Worm (Caenorhabditis elegans) whole organism, L3 larva: ENCODE results near the gene rep-1.

Source experiments
- R02D3.7 ChIP-seq: fragments of 150-350 bp; optimal IDR thresholded peaks from 2 replicates; lab custom pipeline; 2014; ENCODE audit warnings: missing biosample characterization, missing genetic modification characterization
- ama-1 ChIP-seq: fragments of 150-350 bp; optimal IDR thresholded peaks from 2 replicates; lab custom pipeline; 2018
- ceh-28 ChIP-seq: fragments of 150-350 bp; optimal IDR thresholded peaks from 2 replicates; lab custom pipeline; 2014; ENCODE audit warnings: missing biosample characterization, missing genetic modification reagents, missing genetic modification characterization
- ceh-9 ChIP-seq: sonication (generic microtip); optimal IDR thresholded peaks from 2 replicates; lab custom pipeline; 2018; ENCODE audit warnings: missing biosample characterization, missing genetic modification characterization
- daf-12 ChIP-seq: fragments of 150-350 bp; optimal IDR thresholded peaks from 2 replicates; lab custom pipeline; 2014; ENCODE audit warnings: missing biosample characterization, missing genetic modification reagents, missing genetic modification characterization
- egl-27 ChIP-seq: sonication (generic microtip); optimal IDR thresholded peaks from 4 replicates; lab custom pipeline; 2017; ENCODE audit warnings: missing biosample characterization, missing genetic modification reagents, missing genetic modification characterization
- egl-5 ChIP-seq: fragments of 150-350 bp; optimal IDR thresholded peaks from 2 replicates; lab custom pipeline; 2017; ENCODE audit warnings: missing biosample characterization, missing genetic modification reagents, missing genetic modification characterization, inconsistent platforms
- elt-2 ChIP-seq: sonication (generic microtip); optimal IDR thresholded peaks from 2 replicates; lab custom pipeline; 2016; ENCODE audit warnings: missing genetic modification reagents, mild to moderate bottlenecking, missing genetic modification characterization, missing compliant biosample characterization
- eor-1 ChIP-seq, 2 experiments: fragments of 150-350 bp; optimal IDR thresholded peaks; 2 replicates each; lab custom pipeline; 2014 to 2018; ENCODE audit warnings: missing biosample characterization in 2 of 2, missing genetic modification characterization in 2 of 2
- fkh-10 ChIP-seq: sonication (generic microtip); optimal IDR thresholded peaks from 2 replicates; lab custom pipeline; 2017; ENCODE audit warnings: missing biosample characterization, missing genetic modification reagents, missing genetic modification characterization
- fkh-2 ChIP-seq: fragments of 150-350 bp; optimal IDR thresholded peaks from 2 replicates; lab custom pipeline; 2014; ENCODE audit warnings: missing biosample characterization, missing genetic modification reagents, missing genetic modification characterization
- hmg-11 ChIP-seq: sonication (generic microtip); optimal IDR thresholded peaks from 2 replicates; lab custom pipeline; 2016; ENCODE audit warnings: missing genetic modification characterization, missing compliant biosample characterization
- jun-1 ChIP-seq: fragments of 150-350 bp; optimal IDR thresholded peaks from 2 replicates; lab custom pipeline; 2014; ENCODE audit warnings: missing biosample characterization, missing genetic modification reagents, missing genetic modification characterization
- lin-15B ChIP-seq: fragments of 150-350 bp; optimal IDR thresholded peaks from 2 replicates; lab custom pipeline; 2014; ENCODE audit warnings: missing biosample characterization, missing genetic modification characterization
- lin-39 ChIP-seq: fragments of 150-350 bp; optimal IDR thresholded peaks from 2 replicates; lab custom pipeline; 2018; ENCODE audit warnings: missing biosample characterization, missing genetic modification reagents, missing genetic modification characterization
- lsy-12 ChIP-seq: sonication (generic microtip); optimal IDR thresholded peaks from 2 replicates; lab custom pipeline; 2016; ENCODE audit warnings: mild to moderate bottlenecking, missing genetic modification characterization, missing compliant biosample characterization
- mml-1 ChIP-seq: fragments of 150-350 bp; sonication (generic microtip); optimal IDR thresholded peaks from 3 replicates; lab custom pipeline; 2014; ENCODE audit warnings: missing biosample characterization, missing genetic modification characterization
- nfya-1 ChIP-seq: sonication (generic microtip); optimal IDR thresholded peaks from 2 replicates; lab custom pipeline; 2017; ENCODE audit warnings: missing genetic modification characterization, mild to moderate bottlenecking, missing compliant biosample characterization, antibody characterized with exemption, moderate library complexity; ENCODE audit not compliant: insufficient read depth
- nhr-12 ChIP-seq: fragments of 150-350 bp; optimal IDR thresholded peaks from 2 replicates; lab custom pipeline; 2014; ENCODE audit warnings: missing biosample characterization, missing genetic modification characterization
- nhr-23 ChIP-seq: fragments of 150-350 bp; optimal IDR thresholded peaks from 2 replicates; lab custom pipeline; 2014; ENCODE audit warnings: missing biosample characterization, missing genetic modification reagents, missing genetic modification characterization
- nhr-237 ChIP-seq: fragments of 150-350 bp; optimal IDR thresholded peaks from 2 replicates; lab custom pipeline; 2014; ENCODE audit warnings: missing biosample characterization, missing genetic modification characterization
- nhr-25 ChIP-seq: sonication (generic microtip); optimal IDR thresholded peaks from 2 replicates; lab custom pipeline; 2017; ENCODE audit warnings: missing biosample characterization, missing genetic modification characterization
- nhr-28 ChIP-seq: fragments of 150-350 bp; optimal IDR thresholded peaks from 2 replicates; lab custom pipeline; 2014; ENCODE audit warnings: missing biosample characterization, missing genetic modification characterization
- nhr-43 ChIP-seq: sonication (generic microtip); optimal IDR thresholded peaks from 2 replicates; lab custom pipeline; 2016; ENCODE audit warnings: mild to moderate bottlenecking, missing genetic modification characterization, missing compliant biosample characterization; ENCODE audit not compliant: poor library complexity, severe bottlenecking
- nhr-77 ChIP-seq: fragments of 150-350 bp; optimal IDR thresholded peaks from 2 replicates; lab custom pipeline; 2014; ENCODE audit warnings: missing biosample characterization, missing genetic modification characterization
- pha-4 ChIP-seq: fragments of 150-350 bp; optimal IDR thresholded peaks from 2 replicates; lab custom pipeline; 2014; ENCODE audit warnings: missing biosample characterization, missing genetic modification reagents, missing genetic modification characterization
- sea-2 ChIP-seq: fragments of 150-350 bp; sonication (generic microtip); optimal IDR thresholded peaks from 4 replicates; lab custom pipeline; 2014; ENCODE audit warnings: missing biosample characterization, missing genetic modification reagents, missing genetic modification characterization
- snpc-4 ChIP-seq: fragments of 150-350 bp; optimal IDR thresholded peaks from 2 replicates; lab custom pipeline; 2014; ENCODE audit warnings: missing biosample characterization, missing genetic modification characterization
- tbx-2 ChIP-seq: sonication (generic microtip); optimal IDR thresholded peaks from 2 replicates; lab custom pipeline; 2016; ENCODE audit warnings: mild to moderate bottlenecking, missing genetic modification characterization, missing compliant biosample characterization
- unc-39 ChIP-seq: sonication (generic microtip); optimal IDR thresholded peaks from 4 replicates; lab custom pipeline; 2017; ENCODE audit warnings: missing biosample characterization, missing genetic modification characterization
- unc-62 ChIP-seq: fragments of 150-350 bp; sonication (generic microtip); optimal IDR thresholded peaks from 4 replicates; lab custom pipeline; 2014; ENCODE audit warnings: missing biosample characterization, missing genetic modification reagents, missing genetic modification characterization
- zag-1 ChIP-seq: fragments of 150-350 bp; optimal IDR thresholded peaks from 2 replicates; lab custom pipeline; 2014; ENCODE audit warnings: missing biosample characterization, missing genetic modification characterization
- ztf-4 ChIP-seq: fragments of 150-350 bp; optimal IDR thresholded peaks from 2 replicates; lab custom pipeline; 2014; ENCODE audit warnings: missing biosample characterization, missing genetic modification characterization

rep-1 gene

DNA sequence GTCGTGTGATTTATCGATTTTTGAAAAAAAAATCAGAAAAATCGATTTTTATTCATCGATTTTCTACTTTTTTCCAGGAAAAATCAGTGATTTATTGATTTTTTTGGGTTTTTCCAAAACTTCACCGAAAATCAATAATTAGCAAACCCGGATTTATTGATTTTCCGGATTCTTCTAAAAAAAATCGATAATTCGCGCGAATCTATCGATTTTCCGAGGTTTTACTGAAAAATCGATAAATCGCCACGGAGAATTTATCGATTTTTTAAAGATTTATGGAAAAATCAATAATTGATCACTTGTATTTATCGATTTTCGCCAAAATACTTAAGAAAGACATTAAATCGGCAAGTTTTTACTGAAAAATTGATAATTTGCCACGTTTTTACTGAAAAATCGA, 13.4 kb downstream of the rep-1 start:
- peak; percentile 97 for TF ChIP-seq ceh-28
- no peak for TF ChIP-seq pha-4 (tag; lab: Kevin White, UChicago)
- no peak for TF ChIP-seq ceh-9 (tag; lab: Kevin White, UChicago)

DNA sequence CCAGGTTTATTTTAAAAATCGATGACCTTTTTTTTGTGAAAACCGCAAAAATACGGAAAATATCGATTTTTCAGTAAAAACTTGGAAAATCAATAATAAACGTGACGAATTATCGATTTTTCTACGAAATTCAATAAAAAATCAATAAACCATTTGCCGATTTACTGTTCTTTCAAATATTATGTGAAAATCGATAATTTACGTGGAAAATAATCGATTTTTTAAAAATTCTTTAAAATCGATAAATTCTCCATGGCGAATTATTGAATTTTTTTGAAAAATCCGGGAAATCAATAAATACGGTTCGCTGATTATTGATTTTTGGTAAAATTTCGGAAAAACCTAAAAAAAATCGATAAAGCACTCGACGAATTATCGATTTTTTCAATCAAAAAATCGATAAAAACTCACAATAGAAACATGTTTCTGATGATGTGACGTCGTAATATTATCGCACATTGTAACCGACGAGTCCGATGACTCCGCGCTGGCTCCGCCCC, 14.2 kb downstream of the rep-1 start:
- TF ChIP-seq daf-12 (tag; lab: Kevin White, UChicago) (no peak), ceh-28 (peak; percentile 96)

- peak; percentile 75 for TF ChIP-seq nfya-1 (tag; lab: Kevin White, UChicago)
- no peak for TF ChIP-seq sea-2
- peak; percentile 34 for TF ChIP-seq lin-15B (tag; lab: Kevin White, UChicago)
- TF ChIP-seq nhr-12 (tag; lab: Kevin White, UChicago) = no peak
- no peak for TF ChIP-seq mml-1 (tag; lab: Kevin White, UChicago)
- no peak for TF ChIP-seq ceh-28
- TF ChIP-seq lin-39 (tag; lab: Kevin White, UChicago) = peak; percentile 44
- TF ChIP-seq egl-5 = peak; percentile 18
- TF ChIP-seq nhr-43 (tag; lab: Kevin White, UChicago) = no peak
- TF ChIP-seq unc-39 = no peak
- peak; percentile 90 for TF ChIP-seq hmg-11
Observed at ce11 chrIII:1591681-1592080, 21.6 kb downstream of the rep-1 start.

ce11 chrIII:1598927-1599326, 28.8 kb downstream of the rep-1 start:
- no peak for TF ChIP-seq egl-27 (tag; lab: Kevin White, UChicago)
- TF ChIP-seq ztf-4 (tag; lab: Kevin White, UChicago) = no peak
- no peak for TF ChIP-seq R02D3.7 (tag; lab: Kevin White, UChicago)
- peak; percentile 47 for TF ChIP-seq lin-15B (tag; lab: Kevin White, UChicago)
- no peak for TF ChIP-seq elt-2 (tag; lab: Kevin White, UChicago)
- TF ChIP-seq, all 47 proteins: peak for 1

DNA sequence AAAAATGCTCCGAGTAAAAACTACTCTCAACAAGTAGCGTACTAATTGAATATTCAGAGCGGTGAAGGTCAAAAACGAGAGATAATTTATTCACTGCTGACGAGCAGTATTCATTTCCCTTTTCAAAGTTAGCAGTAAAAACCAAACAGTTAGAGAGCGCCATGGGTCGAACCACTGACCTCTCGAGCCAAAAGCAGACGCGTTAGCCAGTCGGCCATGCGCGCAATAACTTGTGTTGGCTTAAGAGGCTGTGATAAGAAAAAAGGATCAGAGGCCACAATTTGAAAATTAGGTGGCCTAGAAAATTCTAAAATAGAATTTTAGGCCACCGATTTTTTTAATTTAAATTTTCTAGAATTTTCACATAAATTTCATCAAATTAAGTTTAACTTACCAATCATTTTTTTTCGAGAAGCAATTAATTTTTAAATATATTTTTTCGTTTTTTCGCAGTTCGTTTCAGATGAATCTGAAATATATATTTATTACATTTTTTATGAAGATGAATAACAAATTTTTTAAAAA, 30.6 kb downstream of the rep-1 start, which contains the start of gene sms-3:
Gene sms-3 (minus strand): TSS at position 475 of the 525 bp plus-strand sequence.
- TF ChIP-seq hmg-11 (peak; percentile 23), lin-15B (tag; lab: Kevin White, UChicago) (no peak), tbx-2 (peak; percentile 18), nhr-43 (tag; lab: Kevin White, UChicago) (peak; percentile 33), nhr-23 (tag; lab: Kevin White, UChicago) (peak; percentile 8), eor-1 (tag; optimal IDR thresholded peaks at IDR 0.05; lab: Kevin White, UChicago) (peak in 1 of 2 experiments; percentile 16), pha-4 (tag; lab: Kevin White, UChicago) (no peak)

DNA sequence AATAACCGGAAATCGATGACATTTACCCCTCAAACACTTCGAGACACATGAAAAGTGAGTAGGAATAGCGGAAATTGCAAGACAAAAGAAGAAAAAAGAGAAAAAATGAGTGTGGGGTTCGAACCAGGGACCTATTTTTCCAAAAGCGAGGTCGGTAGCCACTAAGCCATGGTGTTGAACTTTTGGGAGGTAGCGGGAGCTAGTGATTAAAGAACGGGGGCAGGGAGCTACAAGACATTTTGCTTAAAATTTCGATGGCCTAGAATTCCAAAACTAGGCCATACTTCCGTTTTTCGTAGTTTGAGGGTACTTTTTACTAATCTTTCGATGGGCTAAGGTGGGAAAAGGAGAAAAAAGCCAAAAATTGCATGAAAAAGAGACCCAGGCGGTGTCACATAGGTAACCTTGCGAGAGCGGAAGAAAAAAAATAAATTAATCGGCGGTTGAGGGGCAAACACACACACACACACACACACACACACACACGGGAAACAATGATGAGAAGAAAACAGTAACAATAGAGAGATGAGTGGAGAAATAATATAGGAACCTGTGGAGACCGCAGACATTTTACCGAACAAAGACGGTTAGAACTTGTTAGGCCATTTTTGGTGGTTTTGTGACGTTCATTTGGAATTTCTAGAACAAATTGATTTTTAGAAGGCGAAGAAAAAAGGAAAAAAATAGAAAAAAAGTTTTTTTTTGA, 31.5 kb downstream of the rep-1 start:
- peak; percentile 22 for TF ChIP-seq pha-4 (tag; lab: Kevin White, UChicago)
- TF ChIP-seq nfya-1 (tag; lab: Kevin White, UChicago) = no peak
- no peak for TF ChIP-seq unc-62 (GFP tag; lab: Kevin White, UChicago)
- TF ChIP-seq ztf-4 (tag; lab: Kevin White, UChicago) = no peak
- no peak for TF ChIP-seq daf-12 (tag; lab: Kevin White, UChicago)
- TF ChIP-seq zag-1 = no peak
- TF ChIP-seq jun-1 (tag; lab: Kevin White, UChicago) = no peak
- no peak for TF ChIP-seq hmg-11
- TF ChIP-seq lsy-12 (tag; lab: Kevin White, UChicago) = peak; percentile 58
- no peak for TF ChIP-seq nhr-77 (tag; lab: Kevin White, UChicago)
- TF ChIP-seq nhr-25 = peak; percentile 5
- TF ChIP-seq nhr-43 (tag; lab: Kevin White, UChicago) = peak; percentile 68
- peak; percentile 23 for TF ChIP-seq lin-39 (tag; lab: Kevin White, UChicago)
- TF ChIP-seq mml-1 (tag; lab: Kevin White, UChicago) = no peak
- TF ChIP-seq fkh-2 (tag; lab: Kevin White, UChicago) = no peak
- no peak for TF ChIP-seq egl-27 (tag; lab: Kevin White, UChicago)
- TF ChIP-seq sea-2 = no peak
- peak; percentile 19 for TF ChIP-seq tbx-2
- no peak for TF ChIP-seq ama-1 (lab: Kevin White, UChicago)
- TF ChIP-seq elt-2 (tag; lab: Kevin White, UChicago) = peak; percentile 17
- no peak for TF ChIP-seq nhr-28 (tag; lab: Kevin White, UChicago)
- no peak for TF ChIP-seq nhr-237 (tag; lab: Kevin White, UChicago)
- TF ChIP-seq eor-1 (tag; optimal IDR thresholded peaks at IDR 0.05; lab: Kevin White, UChicago) = no peak
- no peak for TF ChIP-seq snpc-4 (tag; lab: Kevin White, UChicago)
- TF ChIP-seq fkh-10 (GFP tag; lab: Kevin White, UChicago) = no peak
